Fruit fly (Drosophila melanogaster) whole organism, embryonic: ENCODE results near the gene BORCS6.
A peak's percentile ranks its signal among the peaks of the same experiment; 100 is the strongest.

ENCODE experiments used
- ATbp ChIP-seq: fragments of 200-800 bp; sonication (Bioruptor generic); optimal IDR thresholded peaks from 2 replicates; lab custom pipeline; 2017; ENCODE audit warnings: missing biosample characterization, mild to moderate bottlenecking, missing genetic modification characterization, missing genetic modification reagents
- CG10209 ChIP-seq: fragments of 200-800 bp; sonication (Bioruptor generic); optimal IDR thresholded peaks from 3 replicates; lab custom pipeline; 2017; ENCODE audit warnings: missing biosample characterization, mild to moderate bottlenecking, missing genetic modification characterization, missing genetic modification reagents
- CG10274 ChIP-seq: fragments of 200-800 bp; sonication (Bioruptor generic); optimal IDR thresholded peaks from 3 replicates; lab custom pipeline; 2017; ENCODE audit warnings: missing biosample characterization, mild to moderate bottlenecking, missing genetic modification characterization
- CG12219 ChIP-seq: fragments of 200-800 bp; sonication (Bioruptor generic); optimal IDR thresholded peaks from 3 replicates; lab custom pipeline; 2018; ENCODE audit warnings: missing biosample characterization, mild to moderate bottlenecking, missing genetic modification characterization
- CG12942 ChIP-seq: fragments of 200-800 bp; sonication (Bioruptor generic); optimal IDR thresholded peaks from 3 replicates; lab custom pipeline; 2016; ENCODE audit warnings: missing biosample characterization, missing genetic modification characterization
- CG14667 ChIP-seq: fragments of 200-800 bp; sonication (Bioruptor generic); IDR thresholded peaks from 2 replicates; pipeline ENCODE4 v1.3.6; 2022; ENCODE audit warnings: missing biosample characterization, missing genetic modification characterization
- CG15696 ChIP-seq: fragments of 200-800 bp; sonication (Bioruptor generic); optimal IDR thresholded peaks from 2 replicates; lab custom pipeline; 2019; ENCODE audit warnings: missing biosample characterization, mild to moderate bottlenecking, missing genetic modification characterization, moderate library complexity
- CG1602 ChIP-seq: fragments of 200-800 bp; sonication (Bioruptor generic); optimal IDR thresholded peaks from 3 replicates; lab custom pipeline; 2016; ENCODE audit warnings: missing biosample characterization, missing genetic modification characterization
- CG16863 ChIP-seq: fragments of 200-800 bp; sonication (Bioruptor generic); optimal IDR thresholded peaks from 3 replicates; lab custom pipeline; 2016; ENCODE audit warnings: missing biosample characterization, missing genetic modification characterization
- CG18262 ChIP-seq: fragments of 200-800 bp; optimal IDR thresholded peaks from 3 replicates; lab custom pipeline; 2019; ENCODE audit warnings: missing biosample characterization, mild to moderate bottlenecking, missing genetic modification characterization, moderate library complexity
- CG18619 ChIP-seq: fragments of 200-800 bp; sonication (Bioruptor generic); optimal IDR thresholded peaks from 3 replicates; lab custom pipeline; 2017; ENCODE audit warnings: missing biosample characterization, mild to moderate bottlenecking, missing genetic modification characterization
- CG30431 ChIP-seq: fragments of 200-800 bp; sonication (Bioruptor generic); optimal IDR thresholded peaks from 2 replicates; lab custom pipeline; 2017; ENCODE audit warnings: missing biosample characterization, missing genetic modification characterization
- CG31365 ChIP-seq: fragments of 200-800 bp; sonication (Bioruptor generic); optimal IDR thresholded peaks from 2 replicates; lab custom pipeline; 2018; ENCODE audit warnings: missing biosample characterization, mild to moderate bottlenecking, missing genetic modification characterization
- CG32532 ChIP-seq: fragments of 200-800 bp; sonication (Bioruptor generic); IDR thresholded peaks from 2 replicates; pipeline ENCODE4 v1.3.6; 2022; ENCODE audit warnings: missing biosample characterization, missing genetic modification characterization
- CG34376 ChIP-seq: fragments of 200-800 bp; sonication (Bioruptor generic); optimal IDR thresholded peaks from 2 replicates; lab custom pipeline; 2018; ENCODE audit warnings: missing biosample characterization, mild to moderate bottlenecking, missing genetic modification characterization
- CG3847 ChIP-seq: fragments of 200-800 bp; sonication (Bioruptor generic); IDR thresholded peaks from 2 replicates; pipeline ENCODE4 v1.3.6; 2022; ENCODE audit warnings: missing biosample characterization, missing genetic modification characterization
- CG4617 ChIP-seq: fragments of 200-800 bp; sonication (Bioruptor generic); optimal IDR thresholded peaks from 3 replicates; lab custom pipeline; 2016; ENCODE audit warnings: missing biosample characterization, missing genetic modification characterization, borderline replicate concordance
- CG6654 ChIP-seq: fragments of 200-800 bp; sonication (Bioruptor generic); optimal IDR thresholded peaks from 2 replicates; lab custom pipeline; 2017; ENCODE audit warnings: missing biosample characterization, mild to moderate bottlenecking, missing genetic modification characterization
- CG7987 ChIP-seq: fragments of 200-800 bp; sonication (Bioruptor generic); optimal IDR thresholded peaks from 2 replicates; lab custom pipeline; 2018; ENCODE audit warnings: missing biosample characterization, mild to moderate bottlenecking, missing genetic modification characterization, moderate library complexity
- CG9609 ChIP-seq: fragments of 200-800 bp; sonication (Bioruptor generic); optimal IDR thresholded peaks from 3 replicates; lab custom pipeline; 2016; ENCODE audit warnings: missing biosample characterization, missing genetic modification characterization
- Chrac-16 ChIP-seq: fragments of 200-800 bp; sonication (Bioruptor generic); optimal IDR thresholded peaks from 3 replicates; lab custom pipeline; 2016; ENCODE audit warnings: missing biosample characterization, missing genetic modification characterization
- Doc3 ChIP-seq: fragments of 200-800 bp; sonication (Bioruptor generic); IDR thresholded peaks from 3 replicates; pipeline ENCODE4 v1.3.6; 2022; ENCODE audit warnings: missing biosample characterization, missing genetic modification characterization; ENCODE audit not compliant: partially characterized antibody
- Ets65A ChIP-seq: fragments of 200-800 bp; sonication (Bioruptor generic); peaks from one replicate; lab custom pipeline; 2016; ENCODE audit warnings: missing biosample characterization, missing genetic modification characterization
- Gsc ChIP-seq: fragments of 200-800 bp; sonication (Bioruptor generic); IDR thresholded peaks from 2 replicates; pipeline ENCODE4 v1.3.6; 2022; ENCODE audit warnings: missing biosample characterization, missing genetic modification characterization
- HmgZ ChIP-seq: fragments of 200-800 bp; sonication (Bioruptor generic); optimal IDR thresholded peaks from 2 replicates; lab custom pipeline; 2018; ENCODE audit warnings: missing biosample characterization, mild to moderate bottlenecking, missing genetic modification characterization
- Oaz ChIP-seq: fragments of 200-800 bp; sonication (Bioruptor generic); IDR thresholded peaks from 2 replicates; pipeline ENCODE4 v1.3.6; 2022; ENCODE audit warnings: missing biosample characterization, missing genetic modification characterization
- Scr ChIP-seq: fragments of 200-800 bp; sonication (Bioruptor generic); IDR thresholded peaks from 2 replicates; pipeline ENCODE4 v1.3.6; 2022; ENCODE audit warnings: missing biosample characterization, missing genetic modification characterization; ENCODE audit not compliant: partially characterized antibody
- Sry-β ChIP-seq: fragments of 200-800 bp; sonication (Bioruptor generic); optimal IDR thresholded peaks from 2 replicates; lab custom pipeline; 2018; ENCODE audit warnings: missing biosample characterization, mild to moderate bottlenecking, missing genetic modification characterization, moderate library complexity
- Sry-δ ChIP-seq: fragments of 200-800 bp; sonication (Bioruptor generic); optimal IDR thresholded peaks from 2 replicates; lab custom pipeline; 2016; ENCODE audit warnings: missing biosample characterization, missing genetic modification characterization
- Taf1 ChIP-seq: fragments of 200-800 bp; sonication (Bioruptor generic); IDR thresholded peaks from 2 replicates; pipeline ENCODE4 v1.3.6; 2022; ENCODE audit warnings: missing biosample characterization, missing genetic modification characterization
- abd-A ChIP-seq: fragments of 200-800 bp; sonication (Bioruptor generic); optimal IDR thresholded peaks from 3 replicates; lab custom pipeline; 2019; ENCODE audit warnings: missing biosample characterization, mild to moderate bottlenecking, missing genetic modification characterization, moderate library complexity
- bab2 ChIP-seq: fragments of 200-800 bp; sonication (Bioruptor generic); optimal IDR thresholded peaks from 2 replicates; lab custom pipeline; 2016; ENCODE audit warnings: missing biosample characterization, missing genetic modification characterization
- btn ChIP-seq: fragments of 200-800 bp; sonication (Bioruptor generic); optimal IDR thresholded peaks from 2 replicates; lab custom pipeline; 2016; ENCODE audit warnings: missing biosample characterization, missing genetic modification characterization
- caup ChIP-seq: fragments of 200-800 bp; sonication (Bioruptor generic); optimal IDR thresholded peaks from 3 replicates; lab custom pipeline; 2017; ENCODE audit warnings: missing biosample characterization, mild to moderate bottlenecking, missing genetic modification characterization, moderate library complexity; ENCODE audit not compliant: severe bottlenecking
- chinmo ChIP-seq: fragments of 200-800 bp; sonication (Bioruptor generic); IDR thresholded peaks from 4 replicates; pipeline ENCODE4 v1.3.6; 2022; ENCODE audit warnings: missing biosample characterization, missing genetic modification characterization; ENCODE audit not compliant: partially characterized antibody
- dysf ChIP-seq: fragments of 200-800 bp; sonication (Bioruptor generic); IDR thresholded peaks from 3 replicates; pipeline ENCODE4 v1.3.6; 2022; ENCODE audit warnings: missing biosample characterization, missing genetic modification characterization
- esg ChIP-seq: fragments of 200-800 bp; sonication (Bioruptor generic); conservative IDR thresholded peaks from 2 replicates; pipeline ENCODE4 v1.3.6; 2022; ENCODE audit warnings: missing biosample characterization, missing genetic modification characterization
- gfzf ChIP-seq: fragments of 200-800 bp; sonication (Bioruptor generic); optimal IDR thresholded peaks from 2 replicates; lab custom pipeline; 2016; ENCODE audit warnings: missing biosample characterization, mild to moderate bottlenecking, missing genetic modification characterization, moderate library complexity
- gro ChIP-seq: fragments of 200-800 bp; sonication (Bioruptor generic); optimal IDR thresholded peaks from 2 replicates; lab custom pipeline; 2016; ENCODE audit warnings: missing biosample characterization, missing genetic modification characterization
- ind ChIP-seq: fragments of 200-800 bp; sonication (Bioruptor generic); optimal IDR thresholded peaks from 3 replicates; lab custom pipeline; 2016; ENCODE audit warnings: missing biosample characterization, missing genetic modification characterization
- jing ChIP-seq: fragments of 200-800 bp; sonication (Bioruptor generic); optimal IDR thresholded peaks from 2 replicates; lab custom pipeline; 2018; ENCODE audit warnings: missing biosample characterization, mild to moderate bottlenecking, missing genetic modification characterization
- ken ChIP-seq: fragments of 200-800 bp; sonication (Bioruptor generic); IDR thresholded peaks from 3 replicates; pipeline ENCODE4 v1.3.6; 2022; ENCODE audit warnings: missing biosample characterization, missing genetic modification characterization
- kni ChIP-seq: fragments of 200-800 bp; sonication (Bioruptor generic); optimal IDR thresholded peaks from 3 replicates; lab custom pipeline; 2017; ENCODE audit warnings: mild to moderate bottlenecking, missing biosample characterization, missing genetic modification reagents, missing genetic modification characterization
- lilli ChIP-seq: fragments of 200-800 bp; sonication (Bioruptor generic); optimal IDR thresholded peaks from 3 replicates; lab custom pipeline; 2016; ENCODE audit warnings: missing biosample characterization, missing genetic modification characterization
- pan ChIP-seq, 4 experiments: fragments of >200 bp in 3 of 4; fragments of 200-800 bp in 1 of 4; sonication (Bioruptor generic) in 1 of 4; optimal IDR thresholded peaks in 3 of 4; IDR thresholded peaks in 1 of 4; 2 replicates each; pipeline versions ENCODE4 v1.3.6 to Lab custom; 2017 to 2022; ENCODE audit warnings: missing biosample characterization in 2 of 4, missing genetic modification characterization in 2 of 4, mixed read lengths in 1 of 4
- sc ChIP-seq, 3 experiments: fragments of >200 bp in 2 of 3; fragments of 200-800 bp in 1 of 3; sonication (Bioruptor generic) in 1 of 3; optimal IDR thresholded peaks; 2 replicates in 2 of 3; 3 replicates in 1 of 3; lab custom pipeline; 2017; ENCODE audit warnings: mild to moderate bottlenecking in 1 of 3, missing biosample characterization in 1 of 3, missing genetic modification characterization in 1 of 3, missing genetic modification reagents in 1 of 3
- stwl ChIP-seq: fragments of 200-800 bp; sonication (Bioruptor generic); optimal IDR thresholded peaks from 3 replicates; lab custom pipeline; 2018; ENCODE audit warnings: missing biosample characterization, mild to moderate bottlenecking, missing genetic modification characterization, moderate library complexity
- sug ChIP-seq: fragments of 200-800 bp; optimal IDR thresholded peaks from 2 replicates; lab custom pipeline; 2019; ENCODE audit warnings: missing biosample characterization, mild to moderate bottlenecking, missing genetic modification characterization, moderate library complexity
- ttk ChIP-seq: fragments of 200-800 bp; sonication (Bioruptor generic); IDR thresholded peaks from 2 replicates; pipeline ENCODE4 v2.1.2; 2022; ENCODE audit warnings: missing biosample characterization, missing genetic modification characterization
- vfl ChIP-seq: fragments of 200-800 bp; sonication (Bioruptor generic); optimal IDR thresholded peaks from 2 replicates; lab custom pipeline; 2016; ENCODE audit warnings: missing biosample characterization, missing genetic modification characterization

BORCS6 gene

dm6 chr3L:533807-534206 lies 6.8 kb upstream of the BORCS6 start (continued):
- no peak for TF ChIP-seq CG4617 (GFP tag; lab: Kevin White, UChicago)
- no peak for TF ChIP-seq CG16863
- no peak for TF ChIP-seq CG12942 (GFP tag; lab: Kevin White, UChicago)
- peak; percentile 8 for TF ChIP-seq CG18262 (tag; lab: Kevin White, UChicago)
- no peak for TF ChIP-seq vfl (GFP tag; lab: Kevin White, UChicago)
- no peak for TF ChIP-seq gro (GFP tag; lab: Kevin White, UChicago)
- TF ChIP-seq chinmo (GFP tag; lab: Robert Waterston, UW) = no peak
- no peak for TF ChIP-seq CG15696
- TF ChIP-seq btn (GFP tag; lab: Kevin White, UChicago) = no peak
- no peak for TF ChIP-seq Sry-δ
- TF ChIP-seq CG14667 = peak; percentile 32; the same call in 1 of the 2 replicates
- no peak for TF ChIP-seq HmgZ (tag; lab: Kevin White, UChicago)
- TF ChIP-seq kni = no peak
- TF ChIP-seq ttk = 0 out of 2 replicates have a peak, but pooled peaks have one; percentile 13
- TF ChIP-seq stwl (tag; lab: Kevin White, UChicago) = no peak
- TF ChIP-seq ind (GFP tag; lab: Kevin White, UChicago) = no peak
- 0 out of 3 replicates have a peak, but pooled peaks have one; percentile 44 for TF ChIP-seq dysf (GFP tag; lab: Robert Waterston, UW)
- peak; percentile 28; the same call in 1 of the 2 replicates for TF ChIP-seq CG32532
- no peak for TF ChIP-seq caup (GFP tag; lab: Kevin White, UChicago)
- no peak for TF ChIP-seq CG9609 (GFP tag; lab: Kevin White, UChicago)
- no peak for TF ChIP-seq CG34376 (GFP tag; lab: Kevin White, UChicago)
- no peak for TF ChIP-seq Chrac-16 (GFP tag; lab: Kevin White, UChicago)
- no peak for TF ChIP-seq Ets65A (GFP tag; lab: Kevin White, UChicago)
- TF ChIP-seq Oaz (GFP tag; lab: Robert Waterston, UW) = no peak
- TF ChIP-seq CG30431 (GFP tag; lab: Kevin White, UChicago) = no peak
- TF ChIP-seq CG12219 (GFP tag; lab: Kevin White, UChicago) = no peak
- TF ChIP-seq lilli (GFP tag; lab: Kevin White, UChicago) = peak; percentile 8
- no peak for TF ChIP-seq pan (optimal IDR thresholded peaks at IDR 0.05; lab: Kevin White, UChicago)
- TF ChIP-seq pan (GFP tag; optimal IDR thresholded peaks at IDR 0.05 in 1 of 2, IDR thresholded peaks at IDR 0.05 in 1 of 2) = peak in 1 of 2 experiments; percentile 39
- TF ChIP-seq Gsc = no peak
- TF ChIP-seq Doc3 (GFP tag; lab: Robert Waterston, UW) = peak; percentile 69
- TF ChIP-seq jing (GFP tag; lab: Kevin White, UChicago) = no peak
- no peak for TF ChIP-seq sc (optimal IDR thresholded peaks at IDR 0.05; lab: Kevin White, UChicago)
- no peak for TF ChIP-seq sc (GFP tag; optimal IDR thresholded peaks at IDR 0.05; lab: Kevin White, UChicago)
- no peak for TF ChIP-seq CG10209 (GFP tag; lab: Kevin White, UChicago)
- no peak for TF ChIP-seq CG3847 (GFP tag; lab: Robert Waterston, UW)
- no peak for TF ChIP-seq ATbp (GFP tag; lab: Kevin White, UChicago)
- peak; percentile 66 for TF ChIP-seq Scr
- TF ChIP-seq esg (GFP tag; lab: Robert Waterston, UW) = peak; percentile 22; the same call in 1 of the 2 replicates
- no peak for TF ChIP-seq Taf1 (GFP tag; lab: Robert Waterston, UW)
- no peak for TF ChIP-seq Sry-β (GFP tag; lab: Kevin White, UChicago)
- no peak for TF ChIP-seq CG31365 (tag; lab: Kevin White, UChicago)
- TF ChIP-seq sug (tag; lab: Kevin White, UChicago) = no peak
- no peak for TF ChIP-seq gfzf (GFP tag; lab: Kevin White, UChicago)
- TF ChIP-seq bab2 (GFP tag; lab: Kevin White, UChicago) = no peak
- TF ChIP-seq CG18619 (GFP tag; lab: Kevin White, UChicago) = no peak
- no peak for TF ChIP-seq ken (GFP tag; lab: Robert Waterston, UW)
- no peak for TF ChIP-seq CG10274 (GFP tag; lab: Kevin White, UChicago)
- no peak for TF ChIP-seq CG7987 (GFP tag; lab: Kevin White, UChicago)
- no peak for TF ChIP-seq CG1602 (GFP tag; lab: Kevin White, UChicago)
- TF ChIP-seq abd-A (tag; lab: Kevin White, UChicago) = no peak
- TF ChIP-seq CG6654 (GFP tag; lab: Kevin White, UChicago) = no peak
